Fruit fly (Drosophila melanogaster): ENCODE data around the gene CG3808.

dm6 chr3L:18989611-18990010 is 10.8 kb downstream of the CG3808 start, which contains the start of gene CG34256:
- TF ChIP-seq dmrt99B (tag; optimal IDR thresholded peaks at IDR 0.05) (no peak), seq (GFP tag; IDR thresholded peaks at IDR 0.05) (no peak), Hr78 (GFP tag; optimal IDR thresholded peaks at IDR 0.05) (no peak), bbx (GFP tag; IDR thresholded peaks at IDR 0.05; ENCODE audit: partially characterized antibody) (no peak), TFAM (GFP tag; optimal IDR thresholded peaks at IDR 0.05) (no peak), Side (GFP tag; optimal IDR thresholded peaks at IDR 0.05) (no peak), emc (GFP tag; optimal IDR thresholded peaks at IDR 0.05) (no peak), Lpt (GFP tag; optimal IDR thresholded peaks at IDR 0.05) (no peak)
